Worm (Caenorhabditis elegans) whole organism, L3 larva: ENCODE measurements around the gene Y75B8A.24.

Experiments
- ZK546.5 ChIP-seq: sonication (generic microtip); optimal IDR thresholded peaks from 2 replicates; lab custom pipeline; 2017; ENCODE audit warnings: missing biosample characterization, missing genetic modification characterization
- aly-2 ChIP-seq: fragments of 150-350 bp; optimal IDR thresholded peaks from 2 replicates; lab custom pipeline; 2014; ENCODE audit warnings: missing biosample characterization, missing genetic modification characterization
- ama-1 ChIP-seq: fragments of 150-350 bp; optimal IDR thresholded peaks from 2 replicates; lab custom pipeline; 2018
- ceh-16 ChIP-seq: sonication (generic microtip); optimal IDR thresholded peaks from 2 replicates; lab custom pipeline; 2017; ENCODE audit warnings: missing biosample characterization, missing genetic modification characterization
- ceh-82 ChIP-seq: fragments of 150-350 bp; optimal IDR thresholded peaks from 2 replicates; lab custom pipeline; 2014; ENCODE audit warnings: missing biosample characterization, missing genetic modification characterization
- ceh-9 ChIP-seq: sonication (generic microtip); optimal IDR thresholded peaks from 2 replicates; lab custom pipeline; 2018; ENCODE audit warnings: missing biosample characterization, missing genetic modification characterization
- daf-12 ChIP-seq: fragments of 150-350 bp; optimal IDR thresholded peaks from 2 replicates; lab custom pipeline; 2014; ENCODE audit warnings: missing biosample characterization, missing genetic modification reagents, missing genetic modification characterization
- egl-27 ChIP-seq: sonication (generic microtip); optimal IDR thresholded peaks from 4 replicates; lab custom pipeline; 2017; ENCODE audit warnings: missing biosample characterization, missing genetic modification reagents, missing genetic modification characterization
- egl-5 ChIP-seq: fragments of 150-350 bp; optimal IDR thresholded peaks from 2 replicates; lab custom pipeline; 2017; ENCODE audit warnings: missing biosample characterization, missing genetic modification reagents, missing genetic modification characterization, inconsistent platforms
- elt-2 ChIP-seq: sonication (generic microtip); optimal IDR thresholded peaks from 2 replicates; lab custom pipeline; 2016; ENCODE audit warnings: missing genetic modification reagents, mild to moderate bottlenecking, missing genetic modification characterization, missing compliant biosample characterization
- eor-1 ChIP-seq, 2 experiments: fragments of 150-350 bp; optimal IDR thresholded peaks; 2 replicates each; lab custom pipeline; 2014 to 2018; ENCODE audit warnings: missing biosample characterization in 2 of 2, missing genetic modification characterization in 2 of 2
- fkh-10 ChIP-seq: sonication (generic microtip); optimal IDR thresholded peaks from 2 replicates; lab custom pipeline; 2017; ENCODE audit warnings: missing biosample characterization, missing genetic modification reagents, missing genetic modification characterization
- fos-1 ChIP-seq: fragments of 150-350 bp; optimal IDR thresholded peaks from 2 replicates; lab custom pipeline; 2014; ENCODE audit warnings: missing biosample characterization, missing genetic modification characterization
- lin-15B ChIP-seq: fragments of 150-350 bp; optimal IDR thresholded peaks from 2 replicates; lab custom pipeline; 2014; ENCODE audit warnings: missing biosample characterization, missing genetic modification characterization
- lin-39 ChIP-seq: fragments of 150-350 bp; optimal IDR thresholded peaks from 2 replicates; lab custom pipeline; 2018; ENCODE audit warnings: missing biosample characterization, missing genetic modification reagents, missing genetic modification characterization
- mdl-1 ChIP-seq: fragments of 150-350 bp; optimal IDR thresholded peaks from 2 replicates; lab custom pipeline; 2014; ENCODE audit warnings: missing biosample characterization, missing genetic modification characterization
- mml-1 ChIP-seq: fragments of 150-350 bp; sonication (generic microtip); optimal IDR thresholded peaks from 3 replicates; lab custom pipeline; 2014; ENCODE audit warnings: missing biosample characterization, missing genetic modification characterization
- nfya-1 ChIP-seq: sonication (generic microtip); optimal IDR thresholded peaks from 2 replicates; lab custom pipeline; 2017; ENCODE audit warnings: missing genetic modification characterization, mild to moderate bottlenecking, missing compliant biosample characterization, antibody characterized with exemption, moderate library complexity; ENCODE audit not compliant: insufficient read depth
- nhr-12 ChIP-seq: fragments of 150-350 bp; optimal IDR thresholded peaks from 2 replicates; lab custom pipeline; 2014; ENCODE audit warnings: missing biosample characterization, missing genetic modification characterization
- nhr-23 ChIP-seq: fragments of 150-350 bp; optimal IDR thresholded peaks from 2 replicates; lab custom pipeline; 2014; ENCODE audit warnings: missing biosample characterization, missing genetic modification reagents, missing genetic modification characterization
- nhr-25 ChIP-seq: sonication (generic microtip); optimal IDR thresholded peaks from 2 replicates; lab custom pipeline; 2017; ENCODE audit warnings: missing biosample characterization, missing genetic modification characterization
- nhr-28 ChIP-seq: fragments of 150-350 bp; optimal IDR thresholded peaks from 2 replicates; lab custom pipeline; 2014; ENCODE audit warnings: missing biosample characterization, missing genetic modification characterization
- nhr-76 ChIP-seq: fragments of 150-350 bp; sonication (generic microtip); optimal IDR thresholded peaks from 5 replicates; lab custom pipeline; 2014; ENCODE audit warnings: missing biosample characterization, missing genetic modification characterization
- nhr-77 ChIP-seq: fragments of 150-350 bp; optimal IDR thresholded peaks from 2 replicates; lab custom pipeline; 2014; ENCODE audit warnings: missing biosample characterization, missing genetic modification characterization
- pha-4 ChIP-seq: fragments of 150-350 bp; optimal IDR thresholded peaks from 2 replicates; lab custom pipeline; 2014; ENCODE audit warnings: missing biosample characterization, missing genetic modification reagents, missing genetic modification characterization
- pqm-1 ChIP-seq: fragments of 150-350 bp; optimal IDR thresholded peaks from 2 replicates; lab custom pipeline; 2017; ENCODE audit warnings: missing biosample characterization, missing genetic modification characterization, inconsistent platforms
- skn-1 ChIP-seq: fragments of 150-350 bp; optimal IDR thresholded peaks from 2 replicates; lab custom pipeline; 2014; ENCODE audit warnings: missing biosample characterization, missing genetic modification characterization
- tbx-2 ChIP-seq: sonication (generic microtip); optimal IDR thresholded peaks from 2 replicates; lab custom pipeline; 2016; ENCODE audit warnings: mild to moderate bottlenecking, missing genetic modification characterization, missing compliant biosample characterization
- unc-62 ChIP-seq: fragments of 150-350 bp; sonication (generic microtip); optimal IDR thresholded peaks from 4 replicates; lab custom pipeline; 2014; ENCODE audit warnings: missing biosample characterization, missing genetic modification reagents, missing genetic modification characterization
- zag-1 ChIP-seq: fragments of 150-350 bp; optimal IDR thresholded peaks from 2 replicates; lab custom pipeline; 2014; ENCODE audit warnings: missing biosample characterization, missing genetic modification characterization
- ztf-4 ChIP-seq: fragments of 150-350 bp; optimal IDR thresholded peaks from 2 replicates; lab custom pipeline; 2014; ENCODE audit warnings: missing biosample characterization, missing genetic modification characterization

Gene Y75B8A.24

DNA sequence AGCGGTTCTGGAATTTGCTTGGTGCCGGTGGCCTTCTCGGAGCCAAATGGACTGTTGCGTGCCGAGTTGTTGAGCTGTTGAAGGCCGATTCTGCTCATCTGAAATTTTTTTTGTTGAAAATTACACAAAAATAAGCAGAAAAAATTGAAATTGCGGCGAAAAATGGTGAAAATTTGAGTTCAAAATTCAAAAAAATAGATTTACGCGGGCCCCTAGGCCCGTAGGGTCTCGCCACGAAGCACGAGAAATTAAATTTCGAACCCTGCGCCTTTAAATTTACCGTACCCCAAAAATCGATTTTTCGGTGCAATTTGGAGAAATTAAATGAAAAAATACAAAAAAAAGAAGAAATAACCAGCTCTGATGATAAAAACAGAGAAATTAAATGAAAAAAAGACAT, 48.3 kb downstream of the Y75B8A.24 start, which contains the start of gene gmn-1:
Gene gmn-1 (minus strand): TSS at position 98 of the 400 bp plus-strand sequence.
- no peak for TF ChIP-seq egl-5 (tag; lab: Kevin White, UChicago)
- no peak for TF ChIP-seq mdl-1
- no peak for TF ChIP-seq nhr-25 (tag; lab: Kevin White, UChicago)
- no peak for TF ChIP-seq tbx-2 (tag; lab: Kevin White, UChicago)
- no peak for TF ChIP-seq nfya-1
- no peak for TF ChIP-seq egl-27 (tag; lab: Kevin White, UChicago)
- TF ChIP-seq skn-1 (tag; lab: Kevin White, UChicago) = no peak
- no peak for TF ChIP-seq unc-62 (GFP tag; lab: Kevin White, UChicago)
- TF ChIP-seq ceh-16 = no peak
- TF ChIP-seq ama-1 (lab: Kevin White, UChicago) = no peak
- TF ChIP-seq nhr-28 = no peak
- TF ChIP-seq nhr-12 = no peak
- no peak for TF ChIP-seq pqm-1
- no peak for TF ChIP-seq daf-12 (tag; lab: Kevin White, UChicago)
- TF ChIP-seq eor-1 (tag; optimal IDR thresholded peaks at IDR 0.05; lab: Kevin White, UChicago) = no peak

DNA sequence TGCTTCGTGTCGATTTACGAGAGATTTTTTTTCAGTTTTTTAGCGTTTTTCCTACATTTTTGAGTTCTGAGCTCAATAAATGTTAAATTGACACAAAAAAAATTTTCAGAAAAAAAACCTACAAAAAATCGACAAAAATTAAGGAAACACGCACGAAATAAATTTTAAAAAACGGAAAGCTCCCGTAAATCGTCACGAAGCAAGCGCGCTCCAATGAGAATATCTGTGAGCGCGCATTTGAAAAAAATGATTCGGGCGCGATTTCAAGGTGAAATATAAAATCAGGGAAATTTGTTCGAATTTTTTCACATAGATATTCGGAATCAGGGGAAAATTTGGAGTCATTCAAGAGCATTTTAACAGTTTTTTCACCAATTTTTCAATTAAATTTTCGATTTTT, 50.3 kb downstream of the Y75B8A.24 start:
- no peak for TF ChIP-seq nhr-28
- TF ChIP-seq elt-2 = no peak
- no peak for TF ChIP-seq mml-1
- TF ChIP-seq ztf-4 = no peak
- TF ChIP-seq eor-1 (tag; optimal IDR thresholded peaks at IDR 0.05; lab: Kevin White, UChicago) = no peak
- TF ChIP-seq ceh-82 (tag; lab: Kevin White, UChicago) = no peak
- no peak for TF ChIP-seq unc-62 (GFP tag; lab: Kevin White, UChicago)
- TF ChIP-seq nhr-77 = no peak
- TF ChIP-seq fkh-10 = no peak

DNA sequence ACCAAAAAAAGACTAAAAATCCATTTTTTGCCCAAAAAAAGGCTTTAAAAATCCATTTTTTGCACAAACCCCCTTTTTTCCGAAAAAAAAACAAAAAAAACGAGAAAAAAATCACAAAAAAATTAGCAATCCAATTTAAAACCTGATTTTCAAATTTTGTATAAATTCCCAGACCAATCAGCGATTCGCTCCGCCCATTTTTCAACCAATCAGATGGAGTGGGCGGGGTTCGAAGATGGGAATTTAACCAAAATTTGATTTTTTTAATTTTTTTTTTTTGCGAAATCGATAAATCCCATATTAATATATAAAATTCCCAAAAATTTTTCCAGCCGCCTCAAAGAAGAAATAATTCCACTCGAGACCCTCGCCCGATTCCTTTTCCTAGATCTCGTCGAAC, 52.1 kb downstream of the Y75B8A.24 start:
- no peak for TF ChIP-seq aly-2 (tag; lab: Kevin White, UChicago)
- peak; percentile 63 for TF ChIP-seq nfya-1

DNA sequence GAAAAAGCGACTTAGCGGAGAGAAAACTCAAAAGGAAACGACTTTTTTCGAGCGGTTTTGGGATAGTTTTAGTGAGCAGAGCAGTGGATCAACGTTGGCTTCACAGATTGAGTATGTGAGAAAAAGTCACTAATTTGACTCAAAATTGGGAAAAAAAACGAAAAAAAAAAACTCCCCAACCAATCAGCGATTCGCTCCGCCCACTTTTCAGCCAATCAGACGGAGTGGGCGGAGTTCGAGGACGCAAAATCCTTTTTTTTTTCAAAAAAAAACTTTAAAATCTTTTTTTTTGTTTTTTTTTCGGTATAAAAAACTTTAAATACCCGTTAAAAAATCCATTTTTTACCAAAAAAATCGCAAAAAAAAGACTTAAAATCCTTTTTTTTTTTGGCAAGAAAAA, 52.7 kb downstream of the Y75B8A.24 start:
- TF ChIP-seq nhr-12 (no peak), nhr-76 (tag; lab: Kevin White, UChicago) (no peak), zag-1 (tag; lab: Kevin White, UChicago) (no peak), skn-1 (tag; lab: Kevin White, UChicago) (no peak), nfya-1 (peak; percentile 61), eor-1 (tag; optimal IDR thresholded peaks at IDR 0.05; lab: Kevin White, UChicago) (no peak), lin-39 (no peak), ceh-9 (tag; lab: Kevin White, UChicago) (no peak)

DNA sequence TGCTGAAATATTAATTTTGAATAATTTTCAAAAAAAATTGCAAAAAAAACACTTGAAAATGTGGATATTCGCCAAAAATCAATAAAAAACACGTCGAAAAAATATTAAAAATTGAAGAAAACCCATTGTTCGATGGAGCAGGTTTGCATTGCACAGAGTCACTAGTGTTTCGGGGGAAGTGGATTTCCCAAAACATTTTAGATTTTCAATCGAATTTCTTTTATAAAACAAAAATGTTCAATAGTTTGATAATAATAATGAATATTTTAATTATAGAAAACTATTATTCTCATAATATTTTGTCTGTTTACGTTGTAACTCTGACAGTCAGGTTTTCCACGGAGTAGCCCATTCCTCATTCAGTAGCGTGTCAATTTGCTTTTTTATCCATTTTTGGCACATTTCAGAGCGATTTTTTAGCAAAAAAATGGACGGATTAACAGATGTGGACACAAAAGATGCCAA, 54.9 kb downstream of the Y75B8A.24 start, which contains the start of the genes gex-4 and gphr-1:
Gene gex-4 (minus strand): TSS at position 2 of the 465 bp plus-strand sequence.
Gene gphr-1 (plus strand): TSS at position 415 of the 465 bp plus-strand sequence.
- TF ChIP-seq aly-2 (tag; lab: Kevin White, UChicago) (no peak), ZK546.5 (tag; lab: Kevin White, UChicago) (no peak), eor-1 (tag; optimal IDR thresholded peaks at IDR 0.05; lab: Kevin White, UChicago) (no peak), pha-4 (tag; lab: Kevin White, UChicago) (peak; percentile 77), nhr-76 (tag; lab: Kevin White, UChicago) (no peak), nfya-1 (peak; percentile 63), nhr-23 (tag; lab: Kevin White, UChicago) (peak; percentile 20), nhr-77 (no peak), egl-5 (tag; lab: Kevin White, UChicago) (peak; percentile 25), ceh-82 (tag; lab: Kevin White, UChicago) (no peak), lin-15B (tag; lab: Kevin White, UChicago) (peak; percentile 85)

DNA sequence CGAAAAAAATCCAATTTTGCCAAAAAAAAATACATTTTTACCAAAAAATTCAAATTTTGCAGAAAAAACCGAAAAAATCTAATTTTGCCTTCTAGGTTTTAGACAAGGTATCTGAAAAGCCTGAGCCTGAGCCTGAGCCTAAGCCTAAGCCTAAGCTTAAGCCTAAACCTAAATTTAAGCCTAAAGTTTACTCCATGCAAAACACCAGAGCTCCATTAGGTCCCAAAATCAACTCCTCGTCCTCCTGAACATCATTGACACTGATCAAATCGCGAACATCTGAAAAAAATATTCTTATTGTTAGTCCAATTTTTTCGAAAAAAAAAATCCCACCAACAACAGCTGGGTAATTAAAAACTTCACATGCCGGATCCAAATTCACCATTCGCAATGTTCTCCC, 55.5 kb downstream of the Y75B8A.24 start:
- TF ChIP-seq nfya-1 (no peak), fos-1 (tag; lab: Kevin White, UChicago) (no peak), lin-39 (no peak), pqm-1 (no peak), ZK546.5 (tag; lab: Kevin White, UChicago) (no peak), unc-62 (GFP tag; lab: Kevin White, UChicago) (no peak)
